Fruit fly (Drosophila melanogaster) whole organism, prepupa: ENCODE measurements around the gene CG4456.

ENCODE experiments used
- CG11762 ChIP-seq: fragments of 200-800 bp; sonication (Bioruptor generic); optimal IDR thresholded peaks from 3 replicates; lab custom pipeline; 2016; ENCODE audit warnings: missing biosample characterization, missing genetic modification characterization; ENCODE audit not compliant: insufficient read depth
- CG15336 ChIP-seq: fragments of 200-800 bp; sonication (Bioruptor generic); IDR thresholded peaks from 2 replicates; pipeline ENCODE4 v1.3.6; 2022; ENCODE audit warnings: missing biosample characterization, missing genetic modification characterization
- CG6276 ChIP-seq: fragments of 200-800 bp; sonication (Bioruptor generic); optimal IDR thresholded peaks from 2 replicates; lab custom pipeline; 2017; ENCODE audit warnings: missing biosample characterization, mild to moderate bottlenecking, missing genetic modification characterization
- CG6792 ChIP-seq: fragments of 200-800 bp; sonication (Bioruptor generic); optimal IDR thresholded peaks from 3 replicates; lab custom pipeline; 2016; ENCODE audit warnings: missing biosample characterization, missing genetic modification characterization
- CG6854 ChIP-seq: fragments of 200-800 bp; sonication (Bioruptor generic); optimal IDR thresholded peaks from 2 replicates; lab custom pipeline; 2017; ENCODE audit warnings: missing biosample characterization, mild to moderate bottlenecking, missing genetic modification characterization
- Eip78C ChIP-seq: fragments of 200-800 bp; sonication (Bioruptor generic); peaks from one replicate; lab custom pipeline; 2016; ENCODE audit warnings: missing biosample characterization, missing genetic modification characterization
- Hr38 ChIP-seq: sonication (Bioruptor generic); optimal IDR thresholded peaks from 2 replicates; lab custom pipeline; 2016; ENCODE audit warnings: missing biosample characterization, missing genetic modification characterization
- OdsH ChIP-seq: fragments of 200-800 bp; sonication (Bioruptor generic); optimal IDR thresholded peaks from 3 replicates; lab custom pipeline; 2016; ENCODE audit warnings: missing biosample characterization, missing genetic modification characterization
- esn ChIP-seq: fragments of 200-800 bp; sonication (Bioruptor generic); optimal IDR thresholded peaks from 2 replicates; lab custom pipeline; 2016; ENCODE audit warnings: missing biosample characterization, mild to moderate bottlenecking, missing genetic modification characterization, moderate library complexity
- fd59A ChIP-seq: fragments of 200-800 bp; sonication (Bioruptor generic); optimal IDR thresholded peaks from 2 replicates; lab custom pipeline; 2017; ENCODE audit warnings: missing biosample characterization, mild to moderate bottlenecking, missing genetic modification characterization, missing genetic modification reagents
- pdm3 ChIP-seq: fragments of 200-800 bp; sonication (Bioruptor generic); optimal IDR thresholded peaks from 3 replicates; lab custom pipeline; 2016; ENCODE audit warnings: missing biosample characterization, missing genetic modification characterization

DNA sequence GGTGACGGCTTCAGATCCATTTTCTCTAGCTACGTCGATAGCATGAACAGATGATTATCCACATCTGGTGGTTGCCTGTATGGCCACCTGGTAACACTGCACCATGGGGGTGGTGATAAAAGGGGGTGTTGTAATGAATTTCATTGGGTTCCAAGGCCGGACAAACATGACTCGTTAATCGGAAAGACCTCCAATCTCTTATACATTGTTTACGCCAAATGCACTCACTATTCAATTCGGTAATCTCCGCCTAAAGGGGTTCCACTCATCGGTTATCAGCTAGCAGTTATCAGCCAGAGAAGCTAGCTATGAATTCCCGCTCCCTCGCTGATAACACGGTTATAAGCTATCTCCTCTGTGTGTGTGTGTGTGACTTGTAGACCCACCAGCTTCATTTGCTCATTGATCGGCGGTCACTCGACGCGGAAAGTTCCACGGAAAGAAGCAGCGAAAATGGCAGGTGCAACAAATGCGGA is 12.3 kb upstream of the CG4456 start, which contains the start of gene Pdxk:
- TF ChIP-seq fd59A (GFP tag; lab: Kevin White, UChicago) (no peak), OdsH (no peak), Hr38 (GFP tag; lab: Kevin White, UChicago) (no peak), pdm3 (GFP tag; lab: Kevin White, UChicago) (no peak), Eip78C (GFP tag; lab: Kevin White, UChicago) (peak; percentile 74), CG15336 (GFP tag; lab: Robert Waterston, UW) (no peak), CG6854 (GFP tag; lab: Kevin White, UChicago) (peak; percentile 19), CG6276 (GFP tag; lab: Kevin White, UChicago) (peak; percentile 30), esn (GFP tag; lab: Kevin White, UChicago) (peak; percentile 3), CG11762 (GFP tag; lab: Kevin White, UChicago) (no peak), CG6792 (GFP tag; lab: Kevin White, UChicago) (no peak)
